Fruit fly (Drosophila melanogaster) whole organism, adult: ENCODE measurements around the gene Coq8.

Experiments
- CG11617 ChIP-seq: fragments of 200-800 bp; sonication (Bioruptor generic); optimal IDR thresholded peaks from 2 replicates; lab custom pipeline; 2017; ENCODE audit warnings: mild to moderate bottlenecking, missing biosample characterization, missing genetic modification reagents, missing genetic modification characterization
- CG1620 ChIP-seq: fragments of 200-800 bp; sonication (Bioruptor generic); optimal IDR thresholded peaks from 2 replicates; lab custom pipeline; 2016; ENCODE audit warnings: missing biosample characterization, missing genetic modification characterization
- CG33017 ChIP-seq: fragments of 200-800 bp; sonication (Bioruptor generic); optimal IDR thresholded peaks from 2 replicates; lab custom pipeline; 2018; ENCODE audit warnings: missing biosample characterization, mild to moderate bottlenecking, missing genetic modification characterization, moderate library complexity
- CG5204 ChIP-seq: fragments of 200-800 bp; sonication (Bioruptor generic); optimal IDR thresholded peaks from 2 replicates; lab custom pipeline; 2016; ENCODE audit warnings: missing biosample characterization, missing genetic modification characterization
- Clk ChIP-seq: fragments of 200-800 bp; sonication (Bioruptor generic); optimal IDR thresholded peaks from 2 replicates; lab custom pipeline; 2017; ENCODE audit warnings: missing biosample characterization, missing genetic modification characterization
- Crg-1 ChIP-seq: fragments of 200-800 bp; sonication (Bioruptor generic); optimal IDR thresholded peaks from 2 replicates; lab custom pipeline; 2016; ENCODE audit warnings: missing biosample characterization, missing genetic modification characterization
- Hr96 ChIP-seq: fragments of 200-800 bp; sonication (Bioruptor generic); optimal IDR thresholded peaks from 2 replicates; lab custom pipeline; 2016; ENCODE audit warnings: missing biosample characterization, missing genetic modification characterization
- bab1 ChIP-seq: fragments of 200-800 bp; sonication (Bioruptor generic); optimal IDR thresholded peaks from 3 replicates; lab custom pipeline; 2019; ENCODE audit warnings: missing biosample characterization, mild to moderate bottlenecking, missing genetic modification characterization, moderate library complexity
- kay ChIP-seq: fragments of 200-800 bp; sonication (Bioruptor generic); peaks from one replicate; lab custom pipeline; 2016; ENCODE audit warnings: missing biosample characterization, missing genetic modification characterization, borderline replicate concordance
- ovo ChIP-seq: fragments of 200-800 bp; sonication (Bioruptor generic); optimal IDR thresholded peaks from 2 replicates; lab custom pipeline; 2016; ENCODE audit warnings: missing biosample characterization, missing genetic modification characterization

- no peak for TF ChIP-seq CG1620 (GFP tag; lab: Kevin White, UChicago)
- no peak for TF ChIP-seq kay (GFP tag; lab: Kevin White, UChicago)
- no peak for TF ChIP-seq Hr96 (GFP tag; lab: Kevin White, UChicago)
- TF ChIP-seq Crg-1 = no peak
- TF ChIP-seq CG5204 (GFP tag; lab: Kevin White, UChicago) = no peak
- TF ChIP-seq Clk (GFP tag; lab: Kevin White, UChicago) = no peak
- TF ChIP-seq bab1 (GFP tag; lab: Kevin White, UChicago) = no peak
- TF ChIP-seq CG11617 (GFP tag; lab: Kevin White, UChicago) = no peak
- no peak for TF ChIP-seq ovo (GFP tag; lab: Kevin White, UChicago)
- no peak for TF ChIP-seq CG33017
Measured at dm6 chrX:12906914-12907313, 6.0 kb upstream of the Coq8 start, which contains the start of gene mRpL49.
